Fruit fly (Drosophila melanogaster) whole organism, embryonic: ENCODE data around the gene CG5377.

ENCODE experiments used
- Asciz ChIP-seq: fragments of 200-800 bp; sonication (Bioruptor generic); optimal IDR thresholded peaks from 2 replicates; lab custom pipeline; 2017; ENCODE audit warnings: missing biosample characterization, mild to moderate bottlenecking, missing genetic modification characterization, missing genetic modification reagents
- Atf-2 ChIP-seq: fragments of 200-800 bp; sonication (Bioruptor generic); optimal IDR thresholded peaks from 2 replicates; lab custom pipeline; 2016; ENCODE audit warnings: missing biosample characterization, missing genetic modification characterization
- Awh ChIP-seq: fragments of 200-800 bp; sonication (Bioruptor generic); IDR thresholded peaks from 2 replicates; pipeline ENCODE4, ENCODE4 v1.3.6; 2022; ENCODE audit warnings: missing biosample characterization, missing genetic modification characterization
- CG1024 ChIP-seq: fragments of 200-800 bp; sonication (Bioruptor generic); IDR thresholded peaks from 2 replicates; pipeline ENCODE4 v1.3.6; 2022; ENCODE audit warnings: missing biosample characterization, missing genetic modification characterization
- CG12391 ChIP-seq: fragments of 200-800 bp; sonication (Bioruptor generic); optimal IDR thresholded peaks from 3 replicates; lab custom pipeline; 2018; ENCODE audit warnings: missing biosample characterization, mild to moderate bottlenecking, missing genetic modification characterization, moderate library complexity
- CG12942 ChIP-seq: fragments of 200-800 bp; sonication (Bioruptor generic); optimal IDR thresholded peaks from 3 replicates; lab custom pipeline; 2016; ENCODE audit warnings: missing biosample characterization, missing genetic modification characterization
- CG14441 ChIP-seq: fragments of 200-800 bp; sonication (Bioruptor generic); IDR thresholded peaks from 2 replicates; pipeline ENCODE4 v1.3.6; 2022; ENCODE audit warnings: missing biosample characterization, missing genetic modification characterization
- CG15479 ChIP-seq: fragments of 200-800 bp; sonication (Bioruptor generic); optimal IDR thresholded peaks from 3 replicates; lab custom pipeline; 2019; ENCODE audit warnings: missing biosample characterization, mild to moderate bottlenecking, missing genetic modification characterization, moderate library complexity
- CG15601 ChIP-seq: fragments of 200-800 bp; sonication (Bioruptor generic); optimal IDR thresholded peaks from 3 replicates; lab custom pipeline; 2019; ENCODE audit warnings: missing biosample characterization, mild to moderate bottlenecking, missing genetic modification characterization, moderate library complexity
- CG1602 ChIP-seq: fragments of 200-800 bp; sonication (Bioruptor generic); optimal IDR thresholded peaks from 3 replicates; lab custom pipeline; 2016; ENCODE audit warnings: missing biosample characterization, missing genetic modification characterization
- CG31224 ChIP-seq: fragments of 200-800 bp; sonication (Bioruptor generic); IDR thresholded peaks from 2 replicates; pipeline ENCODE4 v1.3.6; 2022; ENCODE audit warnings: missing biosample characterization, missing genetic modification characterization
- CG32532 ChIP-seq: fragments of 200-800 bp; sonication (Bioruptor generic); IDR thresholded peaks from 2 replicates; pipeline ENCODE4 v1.3.6; 2022; ENCODE audit warnings: missing biosample characterization, missing genetic modification characterization
- CG42726 ChIP-seq: fragments of 200-800 bp; sonication (Bioruptor generic); IDR thresholded peaks from 2 replicates; pipeline ENCODE4 v1.3.6; 2022; ENCODE audit warnings: missing biosample characterization, missing genetic modification characterization; ENCODE audit not compliant: partially characterized antibody
- CG4424 ChIP-seq: fragments of 200-800 bp; sonication (Bioruptor generic); optimal IDR thresholded peaks from 3 replicates; lab custom pipeline; 2016; ENCODE audit warnings: missing biosample characterization, missing genetic modification characterization
- CG6683 ChIP-seq: fragments of 200-800 bp; sonication (Bioruptor generic); optimal IDR thresholded peaks from 2 replicates; lab custom pipeline; 2017; ENCODE audit warnings: missing biosample characterization, mild to moderate bottlenecking, missing genetic modification characterization, missing genetic modification reagents
- CG7357 ChIP-seq: fragments of 200-800 bp; sonication (Bioruptor generic); IDR thresholded peaks from 3 replicates; pipeline ENCODE4 v1.3.6; 2022; ENCODE audit warnings: missing biosample characterization, missing genetic modification characterization
- CG7745 ChIP-seq: fragments of 200-800 bp; sonication (Bioruptor generic); optimal IDR thresholded peaks from 2 replicates; lab custom pipeline; 2018; ENCODE audit warnings: missing biosample characterization, mild to moderate bottlenecking, missing genetic modification characterization, moderate library complexity
- CG7786 ChIP-seq: fragments of 200-800 bp; sonication (Bioruptor generic); optimal IDR thresholded peaks from 2 replicates; lab custom pipeline; 2016; ENCODE audit warnings: missing biosample characterization, missing genetic modification characterization
- CG7839 ChIP-seq: fragments of 200-800 bp; sonication (Bioruptor generic); optimal IDR thresholded peaks from 3 replicates; lab custom pipeline; 2018; ENCODE audit warnings: missing biosample characterization, mild to moderate bottlenecking, missing genetic modification characterization, moderate library complexity
- CG7963 ChIP-seq: fragments of 200-800 bp; sonication (Bioruptor generic); IDR thresholded peaks from 3 replicates; pipeline ENCODE4 v1.3.6; 2022; ENCODE audit warnings: missing biosample characterization, missing genetic modification characterization; ENCODE audit not compliant: partially characterized antibody
- CG7987 ChIP-seq: fragments of 200-800 bp; sonication (Bioruptor generic); optimal IDR thresholded peaks from 2 replicates; lab custom pipeline; 2018; ENCODE audit warnings: missing biosample characterization, mild to moderate bottlenecking, missing genetic modification characterization, moderate library complexity
- CoRest ChIP-seq: fragments of 200-800 bp; sonication (Bioruptor generic); optimal IDR thresholded peaks from 3 replicates; lab custom pipeline; 2018; ENCODE audit warnings: missing biosample characterization, mild to moderate bottlenecking, missing genetic modification characterization, moderate library complexity
- CrebB ChIP-seq: fragments of 200-800 bp; sonication (Bioruptor generic); optimal IDR thresholded peaks from 3 replicates; lab custom pipeline; 2018; ENCODE audit warnings: missing biosample characterization, mild to moderate bottlenecking, missing genetic modification characterization
- Dad ChIP-seq: fragments of 200-800 bp; sonication (Bioruptor generic); optimal IDR thresholded peaks from 3 replicates; lab custom pipeline; 2016; ENCODE audit warnings: missing biosample characterization, missing genetic modification characterization
- Doc2 ChIP-seq: fragments of 200-800 bp; sonication (Bioruptor generic); IDR thresholded peaks from 2 replicates; pipeline ENCODE4 v1.3.6; 2022; ENCODE audit warnings: missing biosample characterization, missing genetic modification characterization
- Lim3 ChIP-seq: fragments of 200-800 bp; sonication (Bioruptor generic); IDR thresholded peaks from 2 replicates; pipeline ENCODE4 v1.3.6; 2022; ENCODE audit warnings: missing biosample characterization, missing genetic modification characterization
- Rfx ChIP-seq: fragments of 200-800 bp; sonication (Bioruptor generic); IDR thresholded peaks from 2 replicates; pipeline ENCODE4 v1.3.6; 2022; ENCODE audit warnings: missing biosample characterization, missing genetic modification characterization
- Six4 ChIP-seq: fragments of 200-800 bp; sonication (Bioruptor generic); optimal IDR thresholded peaks from 2 replicates; lab custom pipeline; 2016; ENCODE audit warnings: missing biosample characterization, missing genetic modification characterization
- Spps ChIP-seq: fragments of 200-800 bp; sonication (Bioruptor generic); optimal IDR thresholded peaks from 2 replicates; lab custom pipeline; 2018; ENCODE audit warnings: missing biosample characterization, mild to moderate bottlenecking, missing genetic modification characterization
- Xrp1 ChIP-seq: fragments of 200-800 bp; sonication (Bioruptor generic); IDR thresholded peaks from 2 replicates; pipeline ENCODE4 v1.3.6; 2022; ENCODE audit warnings: missing biosample characterization, missing genetic modification characterization
- aop ChIP-seq: fragments of 200-800 bp; sonication (Bioruptor generic); IDR thresholded peaks from 2 replicates; pipeline ENCODE4 v1.3.6; 2022; ENCODE audit warnings: missing biosample characterization, missing genetic modification characterization
- ci ChIP-seq: fragments of 200-800 bp; sonication (Bioruptor generic); IDR thresholded peaks from 3 replicates; pipeline ENCODE4 v1.3.6; 2022; ENCODE audit warnings: missing biosample characterization, missing genetic modification characterization
- dpn ChIP-seq, 2 experiments: fragments of 200-800 bp; sonication (Bioruptor generic); optimal IDR thresholded peaks; 3 replicates each; lab custom pipeline; 2016; ENCODE audit warnings: missing biosample characterization in 2 of 2, missing genetic modification characterization in 2 of 2
- fd102C ChIP-seq: fragments of 200-800 bp; sonication (Bioruptor generic); optimal IDR thresholded peaks from 2 replicates; lab custom pipeline; 2018; ENCODE audit warnings: missing biosample characterization, mild to moderate bottlenecking, missing genetic modification characterization, moderate library complexity
- gcm2 ChIP-seq: fragments of 200-800 bp; sonication (Bioruptor generic); optimal IDR thresholded peaks from 2 replicates; lab custom pipeline; 2016; ENCODE audit warnings: missing biosample characterization, missing genetic modification characterization
- ham ChIP-seq: fragments of 200-800 bp; sonication (Bioruptor generic); IDR thresholded peaks from 2 replicates; pipeline ENCODE4 v1.3.6; 2022; ENCODE audit warnings: missing biosample characterization, missing genetic modification characterization
- hbn ChIP-seq: fragments of 200-800 bp; sonication (Bioruptor generic); IDR thresholded peaks from 2 replicates; pipeline ENCODE4 v1.3.6; 2022; ENCODE audit warnings: missing biosample characterization, missing genetic modification characterization; ENCODE audit not compliant: partially characterized antibody
- inv ChIP-seq: fragments of 200-800 bp; sonication (Bioruptor generic); IDR thresholded peaks from 2 replicates; pipeline ENCODE4 v1.3.6; 2022; ENCODE audit warnings: missing biosample characterization, missing genetic modification characterization; ENCODE audit not compliant: partially characterized antibody
- jumu ChIP-seq: fragments of 200-800 bp; sonication (Bioruptor generic); optimal IDR thresholded peaks from 3 replicates; lab custom pipeline; 2016; ENCODE audit warnings: missing biosample characterization, missing genetic modification characterization
- lov ChIP-seq, 2 experiments: fragments of 200-800 bp in 1 of 2; fragments of >200 bp in 1 of 2; sonication (Bioruptor generic) in 1 of 2; IDR thresholded peaks in 1 of 2; optimal IDR thresholded peaks in 1 of 2; 2 replicates in 1 of 2; 3 replicates in 1 of 2; pipeline versions ENCODE4 v1.3.6 to Lab custom; 2017 to 2022; ENCODE audit warnings: missing biosample characterization in 1 of 2, missing genetic modification characterization in 1 of 2
- mam ChIP-seq: fragments of 200-800 bp; sonication (Bioruptor generic); optimal IDR thresholded peaks from 3 replicates; lab custom pipeline; 2016; ENCODE audit warnings: missing biosample characterization, missing genetic modification characterization
- mirr ChIP-seq: fragments of 200-800 bp; sonication (Bioruptor generic); optimal IDR thresholded peaks from 3 replicates; lab custom pipeline; 2018; ENCODE audit warnings: missing biosample characterization, mild to moderate bottlenecking, missing genetic modification characterization
- pfk ChIP-seq: fragments of 200-800 bp; sonication (Bioruptor generic); optimal IDR thresholded peaks from 2 replicates; lab custom pipeline; 2018; ENCODE audit warnings: missing biosample characterization, mild to moderate bottlenecking, missing genetic modification characterization, moderate library complexity
- schlank ChIP-seq: fragments of 200-800 bp; sonication (Bioruptor generic); optimal IDR thresholded peaks from 2 replicates; lab custom pipeline; 2018; ENCODE audit warnings: missing biosample characterization, mild to moderate bottlenecking, missing genetic modification characterization
- ssp ChIP-seq: fragments of 200-800 bp; sonication (Bioruptor generic); IDR thresholded peaks from 2 replicates; pipeline ENCODE4 v1.3.6; 2022; ENCODE audit warnings: missing biosample characterization, missing genetic modification characterization
- stc ChIP-seq: fragments of 200-800 bp; sonication (Bioruptor generic); IDR thresholded peaks from 2 replicates; pipeline ENCODE4 v1.3.6; 2022; ENCODE audit warnings: missing biosample characterization, missing genetic modification characterization
- tin ChIP-seq: fragments of 200-800 bp; sonication (Bioruptor generic); optimal IDR thresholded peaks from 3 replicates; lab custom pipeline; 2016; ENCODE audit warnings: missing biosample characterization, missing genetic modification characterization
- trem ChIP-seq: fragments of 200-800 bp; optimal IDR thresholded peaks from 3 replicates; lab custom pipeline; 2019; ENCODE audit warnings: missing biosample characterization, mild to moderate bottlenecking, missing genetic modification characterization, moderate library complexity
- tup ChIP-seq: fragments of 200-800 bp; sonication (Bioruptor generic); optimal IDR thresholded peaks from 2 replicates; lab custom pipeline; 2016; ENCODE audit warnings: missing biosample characterization, mild to moderate bottlenecking, missing genetic modification characterization, moderate library complexity
- z ChIP-seq: fragments of 200-800 bp; sonication (Bioruptor generic); IDR thresholded peaks from 3 replicates; pipeline ENCODE4 v1.3.6; 2022; ENCODE audit warnings: missing biosample characterization, missing genetic modification characterization

The CG5377 gene

dm6 chr3R:22447195-22447873 is 20.6 kb downstream of the CG5377 start, which contains the start of gene CG34288 (continued):
- TF ChIP-seq lov (optimal IDR thresholded peaks at IDR 0.05; lab: Kevin White, UChicago) = no peak
- TF ChIP-seq lov (GFP tag; IDR thresholded peaks at IDR 0.05; lab: Robert Waterston, UW) = no peak
- TF ChIP-seq Six4 (GFP tag; lab: Kevin White, UChicago) = no peak
- TF ChIP-seq CG7745 (tag; lab: Kevin White, UChicago) = no peak
- TF ChIP-seq inv = no peak
- TF ChIP-seq Asciz (GFP tag; lab: Kevin White, UChicago) = no peak
- TF ChIP-seq tup (GFP tag; lab: Kevin White, UChicago) = no peak
- TF ChIP-seq Awh (GFP tag; lab: Robert Waterston, UW) = 0 out of 2 replicates have a peak, but pooled peaks have one; percentile 32
- peak; percentile 31; the same call in 1 of the 2 replicates for TF ChIP-seq ham (GFP tag; lab: Robert Waterston, UW)
- no peak for TF ChIP-seq CG4424 (GFP tag; lab: Kevin White, UChicago)
- no peak for TF ChIP-seq Dad (GFP tag; lab: Kevin White, UChicago)
- TF ChIP-seq CG14441 = peak; percentile 55
- no peak for TF ChIP-seq CG15601
- TF ChIP-seq hbn (GFP tag; lab: Robert Waterston, UW) = no peak
- no peak for TF ChIP-seq CG15479 (GFP tag; lab: Kevin White, UChicago)
- TF ChIP-seq stc = no peak
- TF ChIP-seq gcm2 (GFP tag; lab: Kevin White, UChicago) = no peak
- no peak for TF ChIP-seq pfk (GFP tag; lab: Kevin White, UChicago)
- TF ChIP-seq CG12942 = no peak
- TF ChIP-seq ci = peak; percentile 56; the same call in 2 of the 3 replicates
- TF ChIP-seq CG7786 (GFP tag; lab: Kevin White, UChicago) = peak; percentile 7
- no peak for TF ChIP-seq fd102C (GFP tag; lab: Kevin White, UChicago)
- no peak for TF ChIP-seq CG42726 (GFP tag; lab: Robert Waterston, UW)
- TF ChIP-seq CG1602 (GFP tag; lab: Kevin White, UChicago) = no peak
- TF ChIP-seq Atf-2 = no peak
- no peak for TF ChIP-seq trem
- no peak for TF ChIP-seq CG6683 (GFP tag; lab: Kevin White, UChicago)
- TF ChIP-seq CG31224 = no peak
- no peak for TF ChIP-seq CrebB
- TF ChIP-seq dpn (GFP tag; optimal IDR thresholded peaks at IDR 0.05; lab: Kevin White, UChicago) = peak in 1 of 2 experiments; percentile 21
- TF ChIP-seq schlank (tag; lab: Kevin White, UChicago) = no peak
- TF ChIP-seq CG12391 (tag; lab: Kevin White, UChicago) = no peak
- TF ChIP-seq CG1024 (GFP tag; lab: Robert Waterston, UW) = no peak
- no peak for TF ChIP-seq CG7357 (GFP tag; lab: Robert Waterston, UW)
- TF ChIP-seq Spps (tag; lab: Kevin White, UChicago) = no peak
- TF ChIP-seq aop (GFP tag; lab: Robert Waterston, UW) = no peak
- TF ChIP-seq CG32532 = peak; percentile 74
- TF ChIP-seq ssp (GFP tag; lab: Robert Waterston, UW) = no peak
- peak; percentile 46 for TF ChIP-seq jumu (GFP tag; lab: Kevin White, UChicago)
- no peak for TF ChIP-seq CG7963 (GFP tag; lab: Robert Waterston, UW)
- peak; percentile 11 for TF ChIP-seq CG7839 (tag; lab: Kevin White, UChicago)
- peak; percentile 92 for TF ChIP-seq mirr (GFP tag; lab: Kevin White, UChicago)
- TF ChIP-seq z (GFP tag; lab: Robert Waterston, UW) = no peak
- TF ChIP-seq Xrp1 (GFP tag; lab: Robert Waterston, UW) = peak; percentile 41; the same call in 1 of the 2 replicates
- TF ChIP-seq mam (GFP tag; lab: Kevin White, UChicago) = peak; percentile 34
- TF ChIP-seq Doc2 (GFP tag; lab: Robert Waterston, UW) = no peak
- TF ChIP-seq CoRest (tag; lab: Kevin White, UChicago) = no peak
- TF ChIP-seq Rfx (GFP tag; lab: Robert Waterston, UW) = peak; percentile 85
- peak; percentile 16 for TF ChIP-seq CG7987 (GFP tag; lab: Kevin White, UChicago)
- no peak for TF ChIP-seq Lim3 (GFP tag; lab: Robert Waterston, UW)
- TF ChIP-seq tin (GFP tag; lab: Kevin White, UChicago) = no peak
